Fruit fly (Drosophila melanogaster) whole organism, prepupa: ENCODE measurements around the gene Rbp.

ENCODE experiments used
- CG10669 ChIP-seq: fragments of 200-800 bp; sonication (Bioruptor generic); optimal IDR thresholded peaks from 3 replicates; lab custom pipeline; 2018; ENCODE audit warnings: missing biosample characterization, mild to moderate bottlenecking, missing genetic modification characterization, moderate library complexity
- CG6276 ChIP-seq: fragments of 200-800 bp; sonication (Bioruptor generic); optimal IDR thresholded peaks from 2 replicates; lab custom pipeline; 2017; ENCODE audit warnings: missing biosample characterization, mild to moderate bottlenecking, missing genetic modification characterization
- Eip78C ChIP-seq: fragments of 200-800 bp; sonication (Bioruptor generic); peaks from one replicate; lab custom pipeline; 2016; ENCODE audit warnings: missing biosample characterization, missing genetic modification characterization
- Sox14 ChIP-seq: fragments of 200-800 bp; sonication (Bioruptor generic); optimal IDR thresholded peaks from 3 replicates; lab custom pipeline; 2016; ENCODE audit warnings: missing biosample characterization, missing genetic modification characterization
- Sox15 ChIP-seq: fragments of 200-800 bp; sonication (Bioruptor generic); optimal IDR thresholded peaks from 3 replicates; lab custom pipeline; 2016; ENCODE audit warnings: missing biosample characterization, missing genetic modification characterization
- lz ChIP-seq: fragments of 200-800 bp; sonication (Bioruptor generic); optimal IDR thresholded peaks from 3 replicates; lab custom pipeline; 2016; ENCODE audit warnings: missing biosample characterization, missing genetic modification characterization
- pdm3 ChIP-seq: fragments of 200-800 bp; sonication (Bioruptor generic); optimal IDR thresholded peaks from 3 replicates; lab custom pipeline; 2016; ENCODE audit warnings: missing biosample characterization, missing genetic modification characterization
- ss ChIP-seq, 2 experiments: fragments of 200-800 bp; sonication (Bioruptor generic); optimal IDR thresholded peaks; 2 replicates in 1 of 2; 3 replicates in 1 of 2; lab custom pipeline; 2017 to 2018; ENCODE audit warnings: mild to moderate bottlenecking in 2 of 2, missing biosample characterization in 2 of 2, missing genetic modification characterization in 2 of 2, moderate library complexity in 1 of 2
- svp ChIP-seq: fragments of 200-800 bp; sonication (Bioruptor generic); peaks from one replicate; lab custom pipeline; 2016; ENCODE audit warnings: missing biosample characterization, missing genetic modification characterization

Rbp gene

dm6 chr3R:15446149-15446548 lies 71.7 kb downstream of the Rbp start:
- TF ChIP-seq ss (GFP tag; optimal IDR thresholded peaks at IDR 0.05; lab: Kevin White, UChicago): no peak
- no peak for TF ChIP-seq Sox15 (GFP tag; lab: Kevin White, UChicago)
- TF ChIP-seq CG10669 (GFP tag; lab: Kevin White, UChicago): no peak
- TF ChIP-seq svp (GFP tag; lab: Kevin White, UChicago): peak; percentile 95

dm6 chr3R:15447791-15448190 lies 73.4 kb downstream of the Rbp start:
- no peak for TF ChIP-seq lz (GFP tag; lab: Kevin White, UChicago)
- TF ChIP-seq svp (GFP tag; lab: Kevin White, UChicago): peak; percentile 93

dm6 chr3R:15448657-15449056 lies 74.2 kb downstream of the Rbp start:
- TF ChIP-seq svp (GFP tag; lab: Kevin White, UChicago) (peak; percentile 31), Sox14 (GFP tag; lab: Kevin White, UChicago) (no peak)

dm6 chr3R:15451344-15452107 lies 77.1 kb downstream of the Rbp start:
- peak in 1 of 2 experiments; percentile 23 for TF ChIP-seq ss (GFP tag; optimal IDR thresholded peaks at IDR 0.05; lab: Kevin White, UChicago)
- TF ChIP-seq Eip78C: peak; percentile 46
- TF ChIP-seq CG6276 (GFP tag; lab: Kevin White, UChicago): no peak
- no peak for TF ChIP-seq pdm3 (GFP tag; lab: Kevin White, UChicago)
